Fruit fly (Drosophila melanogaster) S2 (cell line): ENCODE measurements around the gene Ntl.

Experiments
- CG8478 ChIP-seq: fragments of >200 bp; optimal IDR thresholded peaks from 2 replicates; lab custom pipeline; 2018
- CTCF ChIP-seq, 2 experiments: fragments of >200 bp; optimal IDR thresholded peaks; 2 replicates each; lab custom pipeline; 2018

DNA sequence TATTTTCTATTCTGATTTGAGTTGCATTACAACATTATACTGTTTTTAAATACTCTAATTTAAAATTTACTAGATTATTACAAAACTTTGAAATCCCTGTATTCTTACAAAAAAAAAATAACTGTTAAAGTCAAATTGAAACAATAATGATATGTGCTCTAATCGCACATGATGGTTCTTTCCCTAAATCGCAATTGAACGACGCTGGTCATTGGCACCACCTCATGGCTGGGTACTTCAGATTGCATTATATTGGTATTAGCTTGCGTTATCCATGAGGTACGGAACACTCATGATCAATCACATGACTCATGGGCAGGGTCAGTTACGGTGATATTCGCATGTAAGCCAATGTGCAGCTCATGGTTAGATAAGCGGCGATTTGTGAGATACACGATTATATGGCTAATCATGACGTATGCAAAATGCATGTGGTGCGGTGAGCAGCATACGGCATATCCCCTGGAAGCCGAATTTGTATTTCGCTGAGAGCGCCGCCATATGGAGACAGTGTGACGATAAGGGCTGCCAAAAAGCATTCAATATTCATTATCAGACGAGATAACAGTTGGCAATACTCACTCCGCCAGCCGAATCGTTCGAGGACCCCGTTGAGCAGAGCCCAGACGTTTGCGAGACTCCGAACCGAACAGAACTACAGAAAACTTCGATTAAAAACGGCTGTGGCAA lies 32.4 kb upstream of the Ntl start:
- TF ChIP-seq CTCF (optimal IDR thresholded peaks at IDR 0.05; lab: Kevin White, UChicago) (no peak), CG8478 (lab: Kevin White, UChicago) (no peak)
